Worm (Caenorhabditis elegans): Measurements from ENCODE around the gene jtr-1.

DNA sequence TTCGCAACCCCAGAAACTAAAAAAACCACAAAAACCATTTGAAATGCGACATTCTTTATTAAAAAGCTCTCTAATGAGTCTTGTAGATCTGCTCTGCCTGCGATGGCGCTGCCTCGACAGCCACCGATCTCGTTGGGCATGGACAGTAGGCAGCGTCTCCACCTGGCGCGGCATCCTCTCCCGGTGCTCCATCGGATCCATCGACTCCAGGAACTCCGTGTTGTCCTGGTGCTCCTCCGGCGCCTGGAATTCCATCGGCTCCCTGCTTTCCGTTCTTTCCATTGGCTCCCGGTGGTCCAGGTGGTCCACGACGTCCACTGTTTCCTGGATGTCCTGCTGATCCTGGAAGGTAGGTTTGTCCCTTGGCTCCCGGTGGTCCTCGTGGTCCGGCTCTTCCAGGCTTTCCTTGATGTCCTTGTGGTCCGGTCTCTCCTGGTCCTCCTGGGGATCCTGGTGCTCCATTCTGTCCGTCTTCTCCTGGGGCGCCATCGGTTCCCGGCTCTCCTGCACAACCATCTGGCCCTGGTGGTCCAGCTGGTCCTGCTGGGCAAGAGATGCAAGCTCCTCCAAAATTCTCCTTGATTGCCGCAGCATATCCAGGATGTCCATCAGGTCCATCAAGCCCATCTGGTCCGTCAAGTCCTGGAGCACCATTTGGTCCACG lies 39.2 kb downstream of the jtr-1 start:
- TF ChIP-seq cog-1 (tag; optimal IDR thresholded peaks at IDR 0.05) (no peak), flt-1 (GFP tag; IDR thresholded peaks at IDR 0.05) (no peak), med-1 (GFP tag; optimal IDR thresholded peaks at IDR 0.05; ENCODE audit: insufficient read depth) (no peak)
